Fruit fly (Drosophila melanogaster) Kc167 (cell line): ENCODE results near the gene CG3225.

Experiments used
- Sin3A ChIP-seq: fragments of >200 bp; optimal IDR thresholded peaks from 2 replicates; lab custom pipeline; 2018; ENCODE audit warnings: missing external identifiers
- ttk ChIP-seq: sonication (Bioruptor generic); optimal IDR thresholded peaks from 2 replicates; lab custom pipeline; 2017; ENCODE audit warnings: missing external identifiers

- no peak for TF ChIP-seq ttk (lab: Kevin White, UChicago)
- no peak for TF ChIP-seq Sin3A (lab: Kevin White, UChicago)
These were observed 43.5 kb upstream of the CG3225 start for dm6 chr2L:4861503-4861902.
